Worm (Caenorhabditis elegans) whole organism, L4 larva: ENCODE measurements around the gene Y69A2AR.50.
A peak's percentile ranks its signal among the peaks of the same experiment; 100 is the strongest.

Experiments
- F37D6.2 ChIP-seq: sonication (generic microtip); optimal IDR thresholded peaks from 2 replicates; lab custom pipeline; 2016; ENCODE audit warnings: mild to moderate bottlenecking, missing genetic modification characterization, missing compliant biosample characterization
- T26A8.4 ChIP-seq: fragments of 200-800 bp; sonication (Bioruptor generic); IDR thresholded peaks from 2 replicates; pipeline ENCODE4 v1.3.6; 2022; ENCODE audit warnings: missing genetic modification characterization, missing compliant biosample characterization
- aha-1 ChIP-seq: fragments of 150-350 bp; peaks from one replicate; lab custom pipeline; 2014; ENCODE audit warnings: missing biosample characterization, missing genetic modification characterization
- aly-2 ChIP-seq: sonication (generic microtip); optimal IDR thresholded peaks from 2 replicates; lab custom pipeline; 2018; ENCODE audit warnings: missing biosample characterization, missing genetic modification characterization
- ama-1 ChIP-seq: fragments of 150-350 bp; optimal IDR thresholded peaks from 2 replicates; lab custom pipeline; 2014; ENCODE audit warnings: inconsistent platforms, mixed read lengths
- arid-1 ChIP-seq: fragments of 200-800 bp; sonication (Bioruptor generic); conservative IDR thresholded peaks from 2 replicates; pipeline ENCODE4 v1.3.6; 2022; ENCODE audit warnings: missing genetic modification reagents, missing genetic modification characterization, missing compliant biosample characterization
- attf-4 ChIP-seq: sonication (generic microtip); optimal IDR thresholded peaks from 3 replicates; lab custom pipeline; 2017; ENCODE audit warnings: missing biosample characterization, missing genetic modification characterization
- ceh-20 ChIP-seq: fragments of 200-800 bp; sonication (Bioruptor generic); IDR thresholded peaks from 2 replicates; pipeline ENCODE4 v1.3.6; 2022; ENCODE audit warnings: missing genetic modification reagents, missing genetic modification characterization, missing compliant biosample characterization
- ceh-28 ChIP-seq: fragments of 150-350 bp; optimal IDR thresholded peaks from 2 replicates; lab custom pipeline; 2014; ENCODE audit warnings: missing biosample characterization, missing genetic modification reagents, missing genetic modification characterization
- ceh-32 ChIP-seq: sonication (generic microtip); optimal IDR thresholded peaks from 2 replicates; lab custom pipeline; 2016; ENCODE audit warnings: mild to moderate bottlenecking, missing genetic modification characterization, missing compliant biosample characterization; ENCODE audit not compliant: poor library complexity
- dmd-6 ChIP-seq: fragments of 200-800 bp; sonication (Bioruptor generic); IDR thresholded peaks from 2 replicates; pipeline ENCODE4 v1.3.6; 2022; ENCODE audit warnings: missing genetic modification reagents, missing genetic modification characterization, missing compliant biosample characterization
- dmd-8 ChIP-seq: fragments of 200-800 bp; sonication (Bioruptor generic); IDR thresholded peaks from 2 replicates; pipeline ENCODE4 v1.3.6; 2022; ENCODE audit warnings: missing genetic modification characterization, missing compliant biosample characterization
- dpl-1 ChIP-seq: fragments of 150-350 bp; optimal IDR thresholded peaks from 2 replicates; lab custom pipeline; 2014; ENCODE audit warnings: missing biosample characterization, missing genetic modification reagents, missing genetic modification characterization
- duxl-1 ChIP-seq: sonication (generic microtip); optimal IDR thresholded peaks from 2 replicates; lab custom pipeline; 2016; ENCODE audit warnings: mild to moderate bottlenecking, missing genetic modification characterization, moderate library complexity, missing compliant biosample characterization; ENCODE audit not compliant: poor library complexity
- dve-1 ChIP-seq: sonication (generic microtip); optimal IDR thresholded peaks from 2 replicates; lab custom pipeline; 2017; ENCODE audit warnings: antibody characterized with exemption, mild to moderate bottlenecking, missing genetic modification characterization, missing compliant biosample characterization; ENCODE audit not compliant: insufficient read depth
- egl-43 ChIP-seq: fragments of 200-800 bp; sonication (Bioruptor generic); IDR thresholded peaks from 2 replicates; pipeline ENCODE4 v1.3.6; 2022; ENCODE audit warnings: missing genetic modification reagents, missing genetic modification characterization, missing compliant biosample characterization
- hif-1 ChIP-seq, 2 experiments: sonication (generic microtip); optimal IDR thresholded peaks; 2 replicates each; lab custom pipeline; 2016 to 2017; ENCODE audit warnings: missing compliant biosample characterization in 2 of 2, missing genetic modification characterization in 2 of 2, missing genetic modification reagents in 2 of 2, missing genotype in 2 of 2, mild to moderate bottlenecking in 1 of 2
- lim-7 ChIP-seq: fragments of 200-800 bp; sonication (Bioruptor generic); IDR thresholded peaks from 2 replicates; pipeline ENCODE4 v1.3.6; 2022; ENCODE audit warnings: missing genetic modification characterization, missing compliant biosample characterization
- lin-13 ChIP-seq: fragments of 150-350 bp; optimal IDR thresholded peaks from 2 replicates; lab custom pipeline; 2014; ENCODE audit warnings: missing biosample characterization, missing genetic modification reagents, missing genetic modification characterization
- lin-15B ChIP-seq: fragments of 150-350 bp; sonication (generic microtip); optimal IDR thresholded peaks from 3 replicates; lab custom pipeline; 2014; ENCODE audit warnings: missing biosample characterization, missing genetic modification characterization
- lin-38 ChIP-seq: fragments of 200-800 bp; sonication (Bioruptor generic); IDR thresholded peaks from 2 replicates; pipeline ENCODE4 v1.3.6; 2022; ENCODE audit warnings: missing genetic modification reagents, missing genetic modification characterization, missing compliant biosample characterization
- lin-39 ChIP-seq: fragments of 150-350 bp; optimal IDR thresholded peaks from 2 replicates; lab custom pipeline; 2014; ENCODE audit warnings: missing biosample characterization, missing genetic modification reagents, missing genetic modification characterization
- lsy-2 ChIP-seq, 2 experiments: fragments of 150-350 bp in 1 of 2; sonication (generic microtip) in 1 of 2; optimal IDR thresholded peaks; 2 replicates each; lab custom pipeline; 2014 to 2017; ENCODE audit warnings: missing biosample characterization in 2 of 2, missing genetic modification characterization in 2 of 2
- mdt-29 ChIP-seq: fragments of 200-800 bp; sonication (Bioruptor generic); IDR thresholded peaks from 2 replicates; pipeline ENCODE4 v1.3.6; 2022; ENCODE audit warnings: missing genetic modification reagents, missing genetic modification characterization, missing compliant biosample characterization
- mes-2 ChIP-seq: sonication (generic microtip); optimal IDR thresholded peaks from 2 replicates; lab custom pipeline; 2016; ENCODE audit warnings: missing genotype, mild to moderate bottlenecking, missing genetic modification characterization, missing compliant biosample characterization; ENCODE audit not compliant: poor library complexity, severe bottlenecking
- mxl-2 ChIP-seq: fragments of 200-800 bp; sonication (Bioruptor generic); conservative IDR thresholded peaks from 2 replicates; pipeline ENCODE4 v1.3.6; 2022; ENCODE audit warnings: missing genetic modification reagents, missing genetic modification characterization, missing compliant biosample characterization
- nhr-10 ChIP-seq: fragments of 150-350 bp; optimal IDR thresholded peaks from 2 replicates; lab custom pipeline; 2014; ENCODE audit warnings: missing biosample characterization, missing genetic modification characterization
- nhr-11 ChIP-seq: fragments of 150-350 bp; optimal IDR thresholded peaks from 2 replicates; lab custom pipeline; 2014; ENCODE audit warnings: missing biosample characterization, missing genetic modification characterization
- nhr-111 ChIP-seq: fragments of 200-800 bp; sonication (Bioruptor generic); optimal IDR thresholded peaks from 2 replicates; lab custom pipeline; 2018; ENCODE audit warnings: mild to moderate bottlenecking, missing genetic modification characterization, missing compliant biosample characterization
- nhr-237 ChIP-seq: sonication (generic microtip); optimal IDR thresholded peaks from 2 replicates; lab custom pipeline; 2017; ENCODE audit warnings: missing biosample characterization, missing genetic modification characterization
- nhr-28 ChIP-seq: fragments of 150-350 bp; optimal IDR thresholded peaks from 2 replicates; lab custom pipeline; 2014; ENCODE audit warnings: missing biosample characterization, missing genetic modification characterization
- nhr-42 ChIP-seq: fragments of 200-800 bp; sonication (Bioruptor generic); IDR thresholded peaks from 2 replicates; pipeline ENCODE4 v1.3.6; 2022; ENCODE audit warnings: missing genetic modification characterization, missing compliant biosample characterization
- nhr-6 ChIP-seq: fragments of 150-350 bp; optimal IDR thresholded peaks from 2 replicates; lab custom pipeline; 2014; ENCODE audit warnings: missing biosample characterization, missing genetic modification characterization
- nhr-76 ChIP-seq: fragments of 150-350 bp; optimal IDR thresholded peaks from 2 replicates; lab custom pipeline; 2014; ENCODE audit warnings: missing biosample characterization, missing genetic modification characterization
- pha-4 ChIP-seq, 2 experiments: fragments of 150-350 bp in 1 of 2; fragments of 200-800 bp in 1 of 2; sonication (Bioruptor generic) in 1 of 2; IDR thresholded peaks in 1 of 2; optimal IDR thresholded peaks in 1 of 2; 2 replicates each; pipeline versions ENCODE4 v1.3.6 to Lab custom; 2014 to 2022; ENCODE audit warnings: missing genetic modification characterization in 2 of 2, missing genetic modification reagents in 2 of 2, missing biosample characterization in 1 of 2, missing compliant biosample characterization in 1 of 2
- pqm-1 ChIP-seq: sonication (generic microtip); optimal IDR thresholded peaks from 2 replicates; lab custom pipeline; 2017; ENCODE audit warnings: missing biosample characterization, missing genetic modification characterization
- rbr-2 ChIP-seq: sonication (generic microtip); optimal IDR thresholded peaks from 2 replicates; lab custom pipeline; 2016; ENCODE audit warnings: missing genotype, missing genetic modification characterization, missing compliant biosample characterization
- saeg-2 ChIP-seq: fragments of 200-800 bp; sonication (Bioruptor generic); IDR thresholded peaks from 2 replicates; pipeline ENCODE4 v1.3.6; 2022; ENCODE audit warnings: missing genetic modification reagents, missing genetic modification characterization, missing compliant biosample characterization
- set-16 ChIP-seq: fragments of 200-800 bp; sonication (Bioruptor generic); IDR thresholded peaks from 2 replicates; pipeline ENCODE4 v1.3.6; 2022; ENCODE audit warnings: missing genetic modification reagents, missing genetic modification characterization, missing compliant biosample characterization
- unc-130 ChIP-seq: sonication (generic microtip); optimal IDR thresholded peaks from 2 replicates; lab custom pipeline; 2016; ENCODE audit warnings: missing genetic modification reagents, missing genetic modification characterization, missing compliant biosample characterization
- unc-62 ChIP-seq, 3 experiments: fragments of 150-350 bp in 1 of 3; sonication (generic microtip); optimal IDR thresholded peaks in 2 of 3; peaks in 1 of 3; 1 replicate in 1 of 3; 2 replicates in 2 of 3; lab custom pipeline; 2014 to 2017; ENCODE audit warnings: missing biosample characterization in 3 of 3, missing genetic modification characterization in 3 of 3, missing genetic modification reagents in 3 of 3, missing genotype in 1 of 3

Y69A2AR.50 gene

DNA sequence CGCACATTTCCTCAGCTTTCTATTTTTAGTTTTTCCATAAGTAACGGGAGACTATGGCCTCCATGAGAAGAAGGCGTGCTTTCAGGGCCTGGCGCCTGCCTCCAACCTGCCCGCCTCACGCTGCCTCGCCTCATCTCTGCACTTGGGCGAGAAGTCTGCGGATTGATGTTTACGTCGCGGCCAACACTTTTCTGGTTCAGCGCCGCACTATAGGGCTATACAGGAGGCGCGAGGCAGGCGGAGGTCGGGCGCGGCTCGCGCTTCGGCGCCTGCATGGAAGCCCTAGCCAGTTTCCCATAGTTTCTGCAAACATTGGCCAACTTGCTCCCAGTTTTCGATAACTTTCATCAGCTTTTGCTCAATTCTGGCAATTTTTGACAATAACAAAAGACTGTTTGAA lies 11.0 kb downstream of the Y69A2AR.50 start:
- TF ChIP-seq egl-43 (peak; percentile 48; the same call in 1 of the 2 replicates), pha-4 (GFP tag; IDR thresholded peaks at IDR 0.05; lab: Robert Waterston, UW) (peak; percentile 29; the same call in 1 of the 2 replicates), pha-4 (tag; optimal IDR thresholded peaks at IDR 0.05; lab: Kevin White, UChicago) (no peak), rbr-2 (tag; lab: Kevin White, UChicago) (no peak), set-16 (peak; percentile 91), dpl-1 (GFP tag; lab: Kevin White, UChicago) (no peak), ceh-28 (tag; lab: Kevin White, UChicago) (no peak), ceh-32 (tag; lab: Kevin White, UChicago) (no peak), attf-4 (tag; lab: Kevin White, UChicago) (no peak), aha-1 (tag; lab: Kevin White, UChicago) (peak; percentile 62), nhr-11 (tag; lab: Kevin White, UChicago) (no peak), nhr-42 (GFP tag; lab: Robert Waterston, UW) (0 out of 2 replicates have a peak, but pooled peaks have one; percentile 10), pqm-1 (tag; lab: Kevin White, UChicago) (no peak), dmd-8 (GFP tag; lab: Robert Waterston, UW) (0 out of 2 replicates have a peak, but pooled peaks have one; percentile 31), duxl-1 (no peak), saeg-2 (GFP tag; lab: Robert Waterston, UW) (0 out of 2 replicates have a peak, but pooled peaks have one; percentile 53)

DNA sequence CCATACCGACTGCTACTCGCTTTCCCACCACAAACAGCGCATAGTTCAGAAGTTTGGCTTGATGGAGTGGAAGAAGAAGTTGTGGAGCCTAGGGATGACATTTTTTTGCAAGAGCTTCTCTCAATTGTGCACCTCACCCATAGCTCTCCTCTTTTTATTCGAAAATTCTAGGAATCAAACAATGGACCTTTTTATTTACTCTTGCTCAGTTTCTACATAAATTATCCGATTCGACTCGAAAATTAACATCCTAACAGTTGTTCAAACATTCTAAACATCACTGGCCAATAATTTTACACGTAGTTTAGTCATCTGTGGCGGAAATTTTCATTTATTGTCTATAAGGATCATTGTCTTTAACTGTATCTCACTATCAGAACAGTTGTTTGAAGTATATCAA lies 19.3 kb downstream of the Y69A2AR.50 start, which contains the start of gene nhr-242:
Gene nhr-242 (minus strand): TSS at position 101 of the 400 bp plus-strand sequence.
- TF ChIP-seq unc-62 (GFP tag; optimal IDR thresholded peaks at IDR 0.05 in 1 of 2; lab: Kevin White, UChicago) (no peak), unc-62 (tag; optimal IDR thresholded peaks at IDR 0.05; lab: Kevin White, UChicago) (no peak), lin-39 (tag; lab: Kevin White, UChicago) (no peak), nhr-111 (GFP tag; lab: Kevin White, UChicago) (no peak)

DNA sequence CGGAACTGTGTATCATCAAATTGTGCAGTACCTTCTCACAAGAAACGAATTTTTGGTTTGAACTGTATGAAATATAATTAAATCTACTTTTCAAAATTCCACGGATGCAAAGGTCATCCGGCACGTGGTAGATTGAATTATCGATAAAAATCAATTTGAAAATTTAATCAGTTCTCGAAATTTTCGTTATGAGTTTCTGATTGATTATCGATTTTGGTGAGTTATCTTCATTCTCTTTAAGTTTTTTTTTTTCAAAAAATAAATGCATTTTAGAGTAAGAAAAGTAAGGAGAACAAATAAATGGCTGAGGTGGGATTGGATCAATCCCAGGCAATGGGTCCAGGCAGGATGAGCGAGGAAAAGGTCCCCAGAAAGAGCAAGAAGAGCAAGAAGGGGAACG lies 35.2 kb downstream of the Y69A2AR.50 start, which contains the start of gene Y69A2AR.47:
Gene Y69A2AR.47 (plus strand): TSS at position 301 of the 400 bp plus-strand sequence.
- no peak for TF ChIP-seq aly-2 (tag; lab: Kevin White, UChicago)
- TF ChIP-seq lin-38 (GFP tag; lab: Robert Waterston, UW): no peak
- TF ChIP-seq dpl-1 (GFP tag; lab: Kevin White, UChicago): no peak
- no peak for TF ChIP-seq lsy-2 (tag; optimal IDR thresholded peaks at IDR 0.05; lab: Kevin White, UChicago)
- TF ChIP-seq unc-130 (GFP tag; lab: Kevin White, UChicago): no peak
- TF ChIP-seq lin-39 (tag; lab: Kevin White, UChicago): no peak
- TF ChIP-seq lim-7 (GFP tag; lab: Robert Waterston, UW): no peak
- TF ChIP-seq nhr-6: no peak
- TF ChIP-seq pqm-1 (tag; lab: Kevin White, UChicago): no peak
- no peak for TF ChIP-seq nhr-76 (tag; lab: Kevin White, UChicago)
- TF ChIP-seq pha-4 (GFP tag; IDR thresholded peaks at IDR 0.05; lab: Robert Waterston, UW): no peak
- TF ChIP-seq pha-4 (tag; optimal IDR thresholded peaks at IDR 0.05; lab: Kevin White, UChicago): no peak
- no peak for TF ChIP-seq mdt-29 (GFP tag; lab: Robert Waterston, UW)
- TF ChIP-seq, all 104 proteins: peak for 0

DNA sequence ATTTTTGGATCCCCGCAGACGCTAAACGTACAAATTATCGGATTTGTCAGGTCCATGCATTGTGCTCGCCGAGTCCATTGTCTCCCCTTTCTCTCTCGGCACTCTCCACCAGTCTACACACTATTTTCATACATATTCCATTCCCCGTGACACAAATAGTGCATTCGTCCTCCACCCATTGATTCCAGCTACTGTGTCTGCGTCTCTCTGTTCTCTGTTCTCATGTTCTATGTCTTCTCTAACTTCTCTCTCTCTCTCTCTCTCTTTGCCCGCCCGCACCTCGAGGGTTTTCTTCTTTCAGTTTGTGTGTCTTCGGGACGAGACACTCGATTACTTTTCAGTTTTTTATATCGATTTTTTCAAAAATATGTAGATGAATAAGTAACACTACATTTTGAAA lies 37.5 kb downstream of the Y69A2AR.50 start:
- TF ChIP-seq nhr-6: peak; percentile 48
- peak; percentile 73 for TF ChIP-seq mes-2 (tag; lab: Kevin White, UChicago)
- peak; percentile 79 for TF ChIP-seq dmd-6 (GFP tag; lab: Robert Waterston, UW)
- TF ChIP-seq lin-15B (tag; lab: Kevin White, UChicago): no peak
- peak; percentile 91 for TF ChIP-seq dve-1
- peak; percentile 34 for TF ChIP-seq ceh-28 (tag; lab: Kevin White, UChicago)
- TF ChIP-seq pha-4 (GFP tag; IDR thresholded peaks at IDR 0.05; lab: Robert Waterston, UW): no peak
- TF ChIP-seq pha-4 (tag; optimal IDR thresholded peaks at IDR 0.05; lab: Kevin White, UChicago): peak; percentile 76
- peak; percentile 31 for TF ChIP-seq F37D6.2
- peak; percentile 56 for TF ChIP-seq nhr-10 (tag; lab: Kevin White, UChicago)
- TF ChIP-seq unc-62 (GFP tag; optimal IDR thresholded peaks at IDR 0.05 in 1 of 2; lab: Kevin White, UChicago): peak in 1 of 2 experiments; percentile 95
- TF ChIP-seq unc-62 (tag; optimal IDR thresholded peaks at IDR 0.05; lab: Kevin White, UChicago): no peak
- peak; percentile 40; the same call in 1 of the 2 replicates for TF ChIP-seq set-16
- no peak for TF ChIP-seq nhr-237 (tag; lab: Kevin White, UChicago)
- peak; percentile 69 for TF ChIP-seq lin-13 (GFP tag; lab: Kevin White, UChicago)
- TF ChIP-seq pqm-1 (tag; lab: Kevin White, UChicago): peak; percentile 35
- no peak for TF ChIP-seq mxl-2 (GFP tag; lab: Robert Waterston, UW)
- peak; percentile 78 for TF ChIP-seq nhr-28
- 0 out of 2 replicates have a peak, but pooled peaks have one; percentile 26 for TF ChIP-seq arid-1 (GFP tag; lab: Robert Waterston, UW)
- peak; percentile 63 for TF ChIP-seq T26A8.4
- TF ChIP-seq rbr-2 (tag; lab: Kevin White, UChicago): peak; percentile 67
- TF ChIP-seq lsy-2 (tag; optimal IDR thresholded peaks at IDR 0.05; lab: Kevin White, UChicago): peak; percentile 58 to 88
- TF ChIP-seq hif-1 (tag; optimal IDR thresholded peaks at IDR 0.05; lab: Kevin White, UChicago): peak in 1 of 2 experiments; percentile 77
- peak; percentile 80 for TF ChIP-seq ama-1 (lab: Kevin White, UChicago)
- peak; percentile 53; the same call in 1 of the 2 replicates for TF ChIP-seq ceh-20
